Fruit fly (Drosophila melanogaster) whole organism, embryonic: ENCODE data around the gene Ppt1.

Experiments used
- BtbVII ChIP-seq: fragments of 200-800 bp; sonication (Bioruptor generic); optimal IDR thresholded peaks from 3 replicates; lab custom pipeline; 2017; ENCODE audit warnings: missing biosample characterization, mild to moderate bottlenecking, missing genetic modification characterization
- CG10543 ChIP-seq: fragments of 200-800 bp; sonication (Bioruptor generic); optimal IDR thresholded peaks from 3 replicates; lab custom pipeline; 2017; ENCODE audit warnings: missing biosample characterization, mild to moderate bottlenecking, missing genetic modification characterization, moderate library complexity
- CG10959 ChIP-seq: fragments of 200-800 bp; sonication (Bioruptor generic); IDR thresholded peaks from 2 replicates; pipeline ENCODE4 v1.3.6; 2022; ENCODE audit warnings: missing biosample characterization, missing genetic modification characterization
- CG13296 ChIP-seq: fragments of 200-800 bp; sonication (Bioruptor generic); optimal IDR thresholded peaks from 3 replicates; lab custom pipeline; 2018; ENCODE audit warnings: missing biosample characterization, mild to moderate bottlenecking, missing genetic modification characterization
- CG13624 ChIP-seq: fragments of 200-800 bp; sonication (Bioruptor generic); optimal IDR thresholded peaks from 2 replicates; lab custom pipeline; 2016; ENCODE audit warnings: missing biosample characterization, missing genetic modification characterization
- CG14441 ChIP-seq: fragments of 200-800 bp; sonication (Bioruptor generic); IDR thresholded peaks from 2 replicates; pipeline ENCODE4 v1.3.6; 2022; ENCODE audit warnings: missing biosample characterization, missing genetic modification characterization
- CG14710 ChIP-seq: fragments of 200-800 bp; sonication (Bioruptor generic); optimal IDR thresholded peaks from 3 replicates; lab custom pipeline; 2019; ENCODE audit warnings: missing biosample characterization, mild to moderate bottlenecking, missing genetic modification characterization, moderate library complexity
- CG17328 ChIP-seq: fragments of 200-800 bp; sonication (Bioruptor generic); IDR thresholded peaks from 2 replicates; pipeline ENCODE4 v1.3.6; 2022; ENCODE audit warnings: missing biosample characterization, missing genetic modification characterization
- CG18262 ChIP-seq: fragments of 200-800 bp; optimal IDR thresholded peaks from 3 replicates; lab custom pipeline; 2019; ENCODE audit warnings: missing biosample characterization, mild to moderate bottlenecking, missing genetic modification characterization, moderate library complexity
- CG42726 ChIP-seq: fragments of 200-800 bp; sonication (Bioruptor generic); IDR thresholded peaks from 2 replicates; pipeline ENCODE4 v1.3.6; 2022; ENCODE audit warnings: missing biosample characterization, missing genetic modification characterization; ENCODE audit not compliant: partially characterized antibody
- CG4617 ChIP-seq: fragments of 200-800 bp; sonication (Bioruptor generic); optimal IDR thresholded peaks from 3 replicates; lab custom pipeline; 2016; ENCODE audit warnings: missing biosample characterization, missing genetic modification characterization, borderline replicate concordance
- CG6654 ChIP-seq: fragments of 200-800 bp; sonication (Bioruptor generic); optimal IDR thresholded peaks from 2 replicates; lab custom pipeline; 2017; ENCODE audit warnings: missing biosample characterization, mild to moderate bottlenecking, missing genetic modification characterization
- CG7357 ChIP-seq: fragments of 200-800 bp; sonication (Bioruptor generic); IDR thresholded peaks from 3 replicates; pipeline ENCODE4 v1.3.6; 2022; ENCODE audit warnings: missing biosample characterization, missing genetic modification characterization
- CG8388 ChIP-seq: fragments of 200-800 bp; sonication (Bioruptor generic); optimal IDR thresholded peaks from 2 replicates; lab custom pipeline; 2019; ENCODE audit warnings: missing biosample characterization, mild to moderate bottlenecking, missing genetic modification characterization, moderate library complexity
- CG8765 ChIP-seq: fragments of 200-800 bp; sonication (Bioruptor generic); IDR thresholded peaks from 2 replicates; pipeline ENCODE4 v1.3.6; 2022; ENCODE audit warnings: missing biosample characterization, missing genetic modification characterization
- CG8924 ChIP-seq: fragments of 200-800 bp; optimal IDR thresholded peaks from 3 replicates; lab custom pipeline; 2019; ENCODE audit warnings: missing biosample characterization, mild to moderate bottlenecking, missing genetic modification characterization, moderate library complexity
- CTCF ChIP-seq: fragments of 200-800 bp; sonication (Bioruptor generic); optimal IDR thresholded peaks from 2 replicates; lab custom pipeline; 2017; ENCODE audit warnings: missing biosample characterization, mild to moderate bottlenecking, missing genetic modification characterization, moderate library complexity
- Dll ChIP-seq: fragments of 200-800 bp; sonication (Bioruptor generic); IDR thresholded peaks from 4 replicates; pipeline ENCODE4 v1.3.6; 2022; ENCODE audit warnings: missing biosample characterization, missing genetic modification characterization; ENCODE audit not compliant: partially characterized antibody
- Elba2 ChIP-seq: fragments of 200-800 bp; sonication (Bioruptor generic); optimal IDR thresholded peaks from 3 replicates; lab custom pipeline; 2016; ENCODE audit warnings: missing biosample characterization, missing genetic modification characterization
- Fer1 ChIP-seq: fragments of 200-800 bp; sonication (Bioruptor generic); optimal IDR thresholded peaks from 2 replicates; lab custom pipeline; 2017; ENCODE audit warnings: missing biosample characterization, mild to moderate bottlenecking, missing genetic modification characterization
- Gsc ChIP-seq: fragments of 200-800 bp; sonication (Bioruptor generic); IDR thresholded peaks from 2 replicates; pipeline ENCODE4 v1.3.6; 2022; ENCODE audit warnings: missing biosample characterization, missing genetic modification characterization
- HLH3B ChIP-seq: fragments of 200-800 bp; sonication (Bioruptor generic); IDR thresholded peaks from 2 replicates; pipeline ENCODE4 v1.3.6; 2022; ENCODE audit warnings: missing biosample characterization, missing genetic modification characterization
- Lhr ChIP-seq: fragments of 200-800 bp; sonication (Bioruptor generic); optimal IDR thresholded peaks from 3 replicates; lab custom pipeline; 2017; ENCODE audit warnings: mild to moderate bottlenecking, missing biosample characterization, missing genetic modification reagents, missing genetic modification characterization
- Lim3 ChIP-seq: fragments of 200-800 bp; sonication (Bioruptor generic); IDR thresholded peaks from 2 replicates; pipeline ENCODE4 v1.3.6; 2022; ENCODE audit warnings: missing biosample characterization, missing genetic modification characterization
- Lpt ChIP-seq: fragments of >200 bp; optimal IDR thresholded peaks from 2 replicates; lab custom pipeline; 2018; ENCODE audit warnings: missing biosample characterization, missing genetic modification characterization
- Poxn ChIP-seq: fragments of 200-800 bp; sonication (Bioruptor generic); IDR thresholded peaks from 2 replicates; pipeline ENCODE4 v1.3.6; 2022; ENCODE audit warnings: missing biosample characterization, missing genetic modification characterization
- Taf1 ChIP-seq: fragments of 200-800 bp; sonication (Bioruptor generic); IDR thresholded peaks from 2 replicates; pipeline ENCODE4 v1.3.6; 2022; ENCODE audit warnings: missing biosample characterization, missing genetic modification characterization
- Usf ChIP-seq: fragments of 200-800 bp; sonication (Bioruptor generic); optimal IDR thresholded peaks from 2 replicates; lab custom pipeline; 2017; ENCODE audit warnings: missing genotype, missing biosample characterization, missing genetic modification characterization
- Xbp1 ChIP-seq: fragments of 200-800 bp; sonication (Bioruptor generic); optimal IDR thresholded peaks from 3 replicates; lab custom pipeline; 2016; ENCODE audit warnings: missing biosample characterization, mild to moderate bottlenecking, missing genetic modification characterization
- al ChIP-seq: fragments of 200-800 bp; sonication (Bioruptor generic); IDR thresholded peaks from 2 replicates; pipeline ENCODE4 v1.3.6; 2022; ENCODE audit warnings: missing biosample characterization, missing genetic modification characterization
- ap ChIP-seq: fragments of 200-800 bp; sonication (Bioruptor generic); IDR thresholded peaks from 2 replicates; pipeline ENCODE4 v1.3.6; 2022; ENCODE audit warnings: missing biosample characterization, missing genetic modification characterization
- bowl ChIP-seq: fragments of 200-800 bp; sonication (Bioruptor generic); IDR thresholded peaks from 2 replicates; pipeline ENCODE4 v1.3.6; 2022; ENCODE audit warnings: missing biosample characterization, missing genetic modification characterization
- ci ChIP-seq: fragments of 200-800 bp; sonication (Bioruptor generic); IDR thresholded peaks from 3 replicates; pipeline ENCODE4 v1.3.6; 2022; ENCODE audit warnings: missing biosample characterization, missing genetic modification characterization
- croc ChIP-seq: fragments of 200-800 bp; sonication (Bioruptor generic); conservative IDR thresholded peaks from 3 replicates; pipeline ENCODE4 v1.3.6; 2022; ENCODE audit warnings: missing biosample characterization, missing genetic modification characterization
- crol ChIP-seq: fragments of 200-800 bp; sonication (Bioruptor generic); IDR thresholded peaks from 2 replicates; pipeline ENCODE4 v1.3.6; 2022; ENCODE audit warnings: missing biosample characterization, missing genetic modification characterization
- da ChIP-seq: fragments of 200-800 bp; sonication (Bioruptor generic); optimal IDR thresholded peaks from 2 replicates; lab custom pipeline; 2016; ENCODE audit warnings: missing biosample characterization, missing genetic modification characterization
- dati ChIP-seq: fragments of 200-800 bp; sonication (Bioruptor generic); IDR thresholded peaks from 2 replicates; pipeline ENCODE4 v1.3.6; 2022; ENCODE audit warnings: missing biosample characterization, missing genetic modification characterization
- fru ChIP-seq: fragments of >200 bp; optimal IDR thresholded peaks from 2 replicates; lab custom pipeline; 2017
- ftz-f1 ChIP-seq: fragments of 200-800 bp; sonication (Bioruptor generic); optimal IDR thresholded peaks from 2 replicates; lab custom pipeline; 2016; ENCODE audit warnings: missing biosample characterization, missing genetic modification characterization
- fu2 ChIP-seq: fragments of 200-800 bp; sonication (Bioruptor generic); optimal IDR thresholded peaks from 2 replicates; lab custom pipeline; 2016; ENCODE audit warnings: missing biosample characterization, missing genetic modification characterization
- ind ChIP-seq: fragments of 200-800 bp; sonication (Bioruptor generic); optimal IDR thresholded peaks from 3 replicates; lab custom pipeline; 2016; ENCODE audit warnings: missing biosample characterization, missing genetic modification characterization
- kni ChIP-seq: fragments of 200-800 bp; sonication (Bioruptor generic); optimal IDR thresholded peaks from 3 replicates; lab custom pipeline; 2017; ENCODE audit warnings: mild to moderate bottlenecking, missing biosample characterization, missing genetic modification reagents, missing genetic modification characterization
- knrl ChIP-seq: fragments of 200-800 bp; sonication (Bioruptor generic); IDR thresholded peaks from 3 replicates; pipeline ENCODE4 v1.3.6; 2022; ENCODE audit warnings: missing biosample characterization, missing genetic modification characterization; ENCODE audit not compliant: partially characterized antibody
- onecut ChIP-seq: fragments of 200-800 bp; sonication (Bioruptor generic); IDR thresholded peaks from 2 replicates; pipeline ENCODE4 v1.3.6; 2022; ENCODE audit warnings: missing biosample characterization, missing genetic modification characterization
- pita ChIP-seq: fragments of 200-800 bp; sonication (Bioruptor generic); optimal IDR thresholded peaks from 2 replicates; lab custom pipeline; 2017; ENCODE audit warnings: missing biosample characterization, mild to moderate bottlenecking, missing genetic modification characterization
- ro ChIP-seq: fragments of 200-800 bp; sonication (Bioruptor generic); IDR thresholded peaks from 2 replicates; pipeline ENCODE4 v1.3.6; 2022; ENCODE audit warnings: missing biosample characterization, missing genetic modification characterization
- row ChIP-seq: fragments of 200-800 bp; sonication (Bioruptor generic); IDR thresholded peaks from 3 replicates; pipeline ENCODE4 v1.3.6; 2022; ENCODE audit warnings: missing biosample characterization, missing genetic modification characterization
- sd ChIP-seq: fragments of 200-800 bp; sonication (Bioruptor generic); optimal IDR thresholded peaks from 3 replicates; lab custom pipeline; 2018; ENCODE audit warnings: missing biosample characterization, mild to moderate bottlenecking, missing genetic modification characterization, moderate library complexity
- sens ChIP-seq: fragments of 200-800 bp; sonication (Bioruptor generic); peaks from one replicate; lab custom pipeline; 2016; ENCODE audit warnings: missing biosample characterization, missing genetic modification characterization
- sim ChIP-seq: fragments of 200-800 bp; sonication (Bioruptor generic); IDR thresholded peaks from 2 replicates; pipeline ENCODE4 v1.3.6; 2022; ENCODE audit warnings: missing biosample characterization, missing genetic modification characterization
- sisA ChIP-seq: fragments of 200-800 bp; sonication (Bioruptor generic); IDR thresholded peaks from 2 replicates; pipeline ENCODE4 v1.3.6; 2022; ENCODE audit warnings: missing biosample characterization, missing genetic modification characterization
- tio ChIP-seq: fragments of 200-800 bp; sonication (Bioruptor generic); optimal IDR thresholded peaks from 2 replicates; lab custom pipeline; 2017; ENCODE audit warnings: missing biosample characterization, missing genetic modification characterization, inconsistent platforms
- toy ChIP-seq: fragments of 200-800 bp; sonication (Bioruptor generic); IDR thresholded peaks from 2 replicates; pipeline ENCODE4 v1.3.6; 2022; ENCODE audit warnings: missing biosample characterization, missing genetic modification characterization

Ppt1 gene

dm6 chrX:8723393-8723987 is 33.5 kb upstream of the Ppt1 start (continued):
- TF ChIP-seq Taf1 (GFP tag; lab: Robert Waterston, UW): no peak
- TF ChIP-seq kni: no peak
- no peak for TF ChIP-seq CG4617
- TF ChIP-seq bowl (GFP tag; lab: Robert Waterston, UW): no peak
- TF ChIP-seq Lpt (GFP tag; lab: Kevin White, UChicago): no peak
- peak; percentile 46; the same call in 1 of the 3 replicates for TF ChIP-seq ci (GFP tag; lab: Robert Waterston, UW)
- no peak for TF ChIP-seq Lim3 (GFP tag; lab: Robert Waterston, UW)
- TF ChIP-seq Poxn (GFP tag; lab: Robert Waterston, UW): no peak
- TF ChIP-seq croc (GFP tag; lab: Robert Waterston, UW): 0 out of 3 replicates have a peak, but pooled peaks have one; percentile 16
- TF ChIP-seq CG18262 (tag; lab: Kevin White, UChicago): peak; percentile 33
- TF ChIP-seq CG42726 (GFP tag; lab: Robert Waterston, UW): no peak
- no peak for TF ChIP-seq CG10959
- no peak for TF ChIP-seq Usf (GFP tag; lab: Kevin White, UChicago)
- no peak for TF ChIP-seq CG8765 (GFP tag; lab: Robert Waterston, UW)
- TF ChIP-seq ftz-f1 (GFP tag; lab: Kevin White, UChicago): no peak
- TF ChIP-seq ap (GFP tag; lab: Robert Waterston, UW): no peak
- peak; percentile 60 for TF ChIP-seq sens (GFP tag; lab: Kevin White, UChicago)
- no peak for TF ChIP-seq CG13296 (GFP tag; lab: Kevin White, UChicago)
- TF ChIP-seq HLH3B (GFP tag; lab: Robert Waterston, UW): no peak
- peak; percentile 24 for TF ChIP-seq CG14710 (tag; lab: Kevin White, UChicago)
- TF ChIP-seq CG8388 (GFP tag; lab: Kevin White, UChicago): peak; percentile 35
- no peak for TF ChIP-seq CG14441 (GFP tag; lab: Robert Waterston, UW)
- no peak for TF ChIP-seq Elba2 (GFP tag; lab: Kevin White, UChicago)
- TF ChIP-seq CTCF: no peak
- no peak for TF ChIP-seq onecut (GFP tag; lab: Robert Waterston, UW)
- TF ChIP-seq CG13624: no peak
- TF ChIP-seq BtbVII: no peak
- no peak for TF ChIP-seq tio
- TF ChIP-seq crol (GFP tag; lab: Robert Waterston, UW): no peak
- no peak for TF ChIP-seq fu2 (GFP tag; lab: Kevin White, UChicago)
- TF ChIP-seq al (GFP tag; lab: Robert Waterston, UW): no peak
- no peak for TF ChIP-seq sd (tag; lab: Kevin White, UChicago)
- TF ChIP-seq knrl (GFP tag; lab: Robert Waterston, UW): no peak
- no peak for TF ChIP-seq Lhr (GFP tag; lab: Kevin White, UChicago)
- no peak for TF ChIP-seq CG8924 (tag; lab: Kevin White, UChicago)
- no peak for TF ChIP-seq Dll (GFP tag; lab: Robert Waterston, UW)
- no peak for TF ChIP-seq CG6654
- TF ChIP-seq CG10543: no peak
- no peak for TF ChIP-seq CG7357 (GFP tag; lab: Robert Waterston, UW)
- TF ChIP-seq dati (GFP tag; lab: Robert Waterston, UW): 0 out of 2 replicates have a peak, but pooled peaks have one; percentile 21
- TF ChIP-seq ind (GFP tag; lab: Kevin White, UChicago): no peak
- TF ChIP-seq toy: no peak
- TF ChIP-seq fru: no peak
- no peak for TF ChIP-seq ro (GFP tag; lab: Robert Waterston, UW)
- TF ChIP-seq Fer1 (GFP tag; lab: Kevin White, UChicago): no peak
- TF ChIP-seq row (GFP tag; lab: Robert Waterston, UW): peak; percentile 49; the same call in 2 of the 3 replicates
- no peak for TF ChIP-seq sim (GFP tag; lab: Robert Waterston, UW)
- no peak for TF ChIP-seq Gsc (GFP tag; lab: Robert Waterston, UW)
- TF ChIP-seq da (GFP tag; lab: Kevin White, UChicago): no peak
- TF ChIP-seq sisA: no peak
- no peak for TF ChIP-seq Xbp1 (GFP tag; lab: Kevin White, UChicago)
- TF ChIP-seq pita (GFP tag; lab: Kevin White, UChicago): no peak
- TF ChIP-seq CG17328 (GFP tag; lab: Robert Waterston, UW): no peak
